Worm (Caenorhabditis elegans) whole organism, late embryonic: ENCODE results near the gene fut-6.

Source experiments
- K02D7.2 ChIP-seq: sonication (generic microtip); optimal IDR thresholded peaks from 2 replicates; lab custom pipeline; 2017; ENCODE audit warnings: mild to moderate bottlenecking, missing genetic modification characterization, missing compliant biosample characterization
- ceh-6 ChIP-seq: fragments of 200-800 bp; sonication (Bioruptor generic); optimal IDR thresholded peaks from 2 replicates; lab custom pipeline; 2018; ENCODE audit warnings: mild to moderate bottlenecking, missing genetic modification characterization, missing compliant biosample characterization
- ceh-9 ChIP-seq: sonication (generic microtip); optimal IDR thresholded peaks from 2 replicates; lab custom pipeline; 2016; ENCODE audit warnings: mild to moderate bottlenecking, missing genetic modification characterization, inconsistent platforms, missing compliant biosample characterization
- elt-2 ChIP-seq: sonication (generic microtip); optimal IDR thresholded peaks from 2 replicates; lab custom pipeline; 2016; ENCODE audit warnings: missing genetic modification reagents, missing genetic modification characterization, missing compliant biosample characterization
- ets-4 ChIP-seq: sonication (generic microtip); optimal IDR thresholded peaks from 2 replicates; lab custom pipeline; 2016; ENCODE audit warnings: missing genetic modification characterization, missing compliant biosample characterization
- fkh-6 ChIP-seq: sonication (generic microtip); optimal IDR thresholded peaks from 2 replicates; lab custom pipeline; 2016; ENCODE audit warnings: missing genetic modification characterization, missing compliant biosample characterization
- hlh-15 ChIP-seq: sonication (generic microtip); optimal IDR thresholded peaks from 2 replicates; lab custom pipeline; 2016; ENCODE audit warnings: missing genetic modification characterization, missing compliant biosample characterization
- lim-6 ChIP-seq: sonication (generic microtip); optimal IDR thresholded peaks from 2 replicates; lab custom pipeline; 2016; ENCODE audit warnings: missing genetic modification characterization, missing compliant biosample characterization
- pha-4 ChIP-seq: fragments of 150-350 bp; optimal IDR thresholded peaks from 2 replicates; lab custom pipeline; 2018; ENCODE audit warnings: missing biosample characterization, missing genetic modification reagents, missing genetic modification characterization
- sox-2 ChIP-seq: fragments of 200-800 bp; sonication (Bioruptor generic); IDR thresholded peaks from 2 replicates; pipeline ENCODE4 v1.3.6; 2022; ENCODE audit warnings: missing genetic modification reagents, missing genetic modification characterization, missing compliant biosample characterization
- unc-42 ChIP-seq: sonication (generic microtip); optimal IDR thresholded peaks from 2 replicates; lab custom pipeline; 2016; ENCODE audit warnings: missing genotype, missing genetic modification characterization, missing compliant biosample characterization
- zip-5 ChIP-seq: sonication (generic microtip); optimal IDR thresholded peaks from 2 replicates; lab custom pipeline; 2016; ENCODE audit warnings: missing genetic modification characterization, missing compliant biosample characterization

fut-6 gene

DNA sequence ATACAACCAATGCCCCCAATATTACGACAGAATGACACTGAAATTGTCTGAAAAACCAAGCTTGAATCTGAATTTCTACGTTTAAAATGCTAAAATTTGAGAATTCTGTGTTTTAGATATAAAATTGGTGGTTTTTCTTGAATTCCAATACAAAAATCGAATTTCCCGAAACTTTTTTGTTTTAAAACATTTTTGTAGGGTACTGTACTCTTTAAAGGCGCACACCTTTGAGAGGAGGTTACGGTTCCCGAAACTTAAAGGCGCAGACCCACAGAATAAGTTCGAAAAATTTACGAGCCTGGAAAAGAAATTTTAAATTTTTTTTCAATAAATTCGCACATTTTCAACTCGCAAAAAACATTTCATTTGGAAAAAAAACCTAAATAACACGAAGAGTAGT, 51.1 kb downstream of the fut-6 start:
- TF ChIP-seq sox-2 (GFP tag; lab: Robert Waterston, UW) (no peak), unc-42 (tag; lab: Kevin White, UChicago) (no peak), lim-6 (no peak), fkh-6 (no peak), ceh-9 (tag; lab: Kevin White, UChicago) (no peak), ets-4 (tag; lab: Kevin White, UChicago) (no peak), pha-4 (tag; lab: Kevin White, UChicago) (no peak), K02D7.2 (tag; lab: Kevin White, UChicago) (no peak)

DNA sequence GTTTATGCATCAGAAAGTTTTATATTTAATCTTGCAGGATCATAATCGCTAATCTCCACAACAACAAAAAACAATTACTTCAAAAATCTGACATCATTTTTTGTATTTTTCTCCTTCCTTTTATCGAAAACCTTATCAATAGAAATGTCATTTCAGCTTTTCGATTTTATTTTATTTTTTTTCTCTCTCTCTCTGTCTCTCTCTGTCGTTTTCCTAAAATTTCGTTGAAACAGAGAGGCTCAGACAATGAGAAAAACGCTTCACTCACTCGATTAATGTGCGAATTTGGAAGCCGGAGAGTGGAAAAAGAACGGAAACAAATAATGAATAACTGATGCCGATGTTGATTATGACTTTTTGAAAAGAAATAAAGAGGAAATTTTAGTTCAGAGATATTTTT, 51.6 kb downstream of the fut-6 start:
- TF ChIP-seq elt-2 (tag; lab: Kevin White, UChicago) (peak; percentile 6), zip-5 (tag; lab: Kevin White, UChicago) (no peak), sox-2 (GFP tag; lab: Robert Waterston, UW) (no peak), ceh-6 (GFP tag; lab: Kevin White, UChicago) (no peak), hlh-15 (tag; lab: Kevin White, UChicago) (no peak)
